Fruit fly (Drosophila melanogaster) whole organism, pupa: ENCODE measurements around the gene baf.

Experiments used
- CG10348 ChIP-seq: fragments of 200-800 bp; sonication (Bioruptor generic); IDR thresholded peaks from 2 replicates; pipeline ENCODE4 v1.3.6; 2022; ENCODE audit warnings: missing biosample characterization, missing genetic modification characterization
- CG12605 ChIP-seq: fragments of 200-800 bp; sonication (Bioruptor generic); IDR thresholded peaks from 2 replicates; pipeline ENCODE4 v1.3.6; 2022; ENCODE audit warnings: missing biosample characterization, missing genetic modification characterization
- CG13204 ChIP-seq: fragments of 200-800 bp; sonication (Bioruptor generic); optimal IDR thresholded peaks from 2 replicates; lab custom pipeline; 2018; ENCODE audit warnings: missing biosample characterization, mild to moderate bottlenecking, missing genetic modification characterization, moderate library complexity
- CG14655 ChIP-seq: fragments of 200-800 bp; sonication (Bioruptor generic); optimal IDR thresholded peaks from 3 replicates; lab custom pipeline; 2017; ENCODE audit warnings: mild to moderate bottlenecking, missing biosample characterization, missing genetic modification reagents, missing genetic modification characterization
- CG15710 ChIP-seq: fragments of 200-800 bp; sonication (Bioruptor generic); optimal IDR thresholded peaks from 2 replicates; lab custom pipeline; 2018; ENCODE audit warnings: missing biosample characterization, mild to moderate bottlenecking, missing genetic modification characterization, moderate library complexity
- CG17806 ChIP-seq: fragments of 200-800 bp; sonication (Bioruptor generic); optimal IDR thresholded peaks from 2 replicates; lab custom pipeline; 2018; ENCODE audit warnings: missing biosample characterization, mild to moderate bottlenecking, missing genetic modification characterization, moderate library complexity
- CG32121 ChIP-seq: fragments of 200-800 bp; sonication (Bioruptor generic); IDR thresholded peaks from 2 replicates; pipeline ENCODE4 v1.3.6; 2022; ENCODE audit warnings: missing biosample characterization, missing genetic modification characterization
- CG34367 ChIP-seq: fragments of 200-800 bp; sonication (Bioruptor generic); optimal IDR thresholded peaks from 2 replicates; lab custom pipeline; 2018; ENCODE audit warnings: missing biosample characterization, mild to moderate bottlenecking, missing genetic modification characterization
- CG4496 ChIP-seq: fragments of 200-800 bp; sonication (Bioruptor generic); IDR thresholded peaks from 3 replicates; pipeline ENCODE4 v1.3.6; 2022; ENCODE audit warnings: missing biosample characterization, missing genetic modification characterization
- Ets98B ChIP-seq: fragments of 200-800 bp; sonication (Bioruptor generic); IDR thresholded peaks from 2 replicates; pipeline ENCODE4 v1.3.6; 2022; ENCODE audit warnings: missing biosample characterization, missing genetic modification characterization
- Pif1A ChIP-seq: fragments of 200-800 bp; sonication (Bioruptor generic); optimal IDR thresholded peaks from 3 replicates; lab custom pipeline; 2016; ENCODE audit warnings: missing biosample characterization, missing genetic modification characterization
- rn ChIP-seq: fragments of 200-800 bp; sonication (Bioruptor generic); IDR thresholded peaks from 2 replicates; pipeline ENCODE4 v1.3.6; 2022; ENCODE audit warnings: missing biosample characterization, missing genetic modification characterization

The baf gene

DNA sequence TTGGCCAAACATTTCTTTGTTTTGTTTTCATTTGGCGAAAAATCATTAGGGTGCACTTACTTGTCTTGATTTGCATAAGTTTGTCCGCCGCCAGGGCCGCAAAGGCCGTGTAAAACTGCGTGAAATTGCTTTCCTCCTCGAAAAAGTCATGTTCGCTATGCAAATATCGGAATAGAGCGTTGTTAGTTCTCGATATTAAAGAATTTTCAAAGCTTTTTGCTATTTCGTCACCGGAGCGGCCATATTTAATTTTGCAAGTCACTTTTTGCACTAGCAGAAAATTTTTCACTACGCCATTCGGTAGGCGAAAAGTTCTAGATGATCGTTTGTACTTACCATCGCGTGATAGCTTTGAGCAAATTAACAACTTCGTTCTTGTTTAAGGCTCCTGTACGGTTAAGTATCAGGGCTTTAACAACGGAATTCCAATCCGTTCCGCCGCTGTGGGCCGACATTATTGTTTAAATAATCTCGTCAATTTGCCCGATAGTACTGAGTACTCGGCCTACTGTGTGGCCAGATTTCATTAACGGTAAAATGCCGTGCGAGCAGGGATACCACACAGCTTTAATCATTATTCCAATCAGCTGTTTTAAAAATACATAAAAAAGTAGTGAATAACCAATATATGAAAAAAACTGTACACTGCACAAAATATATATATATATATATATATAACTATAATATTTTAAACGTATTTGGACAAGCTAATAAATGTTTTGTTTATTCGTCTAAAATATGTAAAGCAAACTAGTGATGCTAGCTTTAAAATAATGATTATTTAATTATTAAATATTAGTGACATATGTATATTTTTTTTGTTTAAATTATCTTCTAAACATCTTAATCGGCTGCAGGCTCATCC lies 42.1 kb downstream of the baf start, which contains the start of gene poe:
Gene poe (minus strand): TSS at position 513 of the 865 bp plus-strand sequence.
- TF ChIP-seq CG13204 (GFP tag; lab: Kevin White, UChicago) (no peak), rn (no peak), CG12605 (GFP tag; lab: Robert Waterston, UW) (peak; percentile 64; the same call in 1 of the 2 replicates), CG32121 (GFP tag; lab: Robert Waterston, UW) (peak; percentile 56; the same call in 1 of the 2 replicates), CG17806 (peak; percentile 61), CG15710 (tag; lab: Kevin White, UChicago) (peak; percentile 57), CG4496 (GFP tag; lab: Robert Waterston, UW) (peak; percentile 61; the same call in 1 of the 3 replicates), CG34367 (tag; lab: Kevin White, UChicago) (peak; percentile 4)

DNA sequence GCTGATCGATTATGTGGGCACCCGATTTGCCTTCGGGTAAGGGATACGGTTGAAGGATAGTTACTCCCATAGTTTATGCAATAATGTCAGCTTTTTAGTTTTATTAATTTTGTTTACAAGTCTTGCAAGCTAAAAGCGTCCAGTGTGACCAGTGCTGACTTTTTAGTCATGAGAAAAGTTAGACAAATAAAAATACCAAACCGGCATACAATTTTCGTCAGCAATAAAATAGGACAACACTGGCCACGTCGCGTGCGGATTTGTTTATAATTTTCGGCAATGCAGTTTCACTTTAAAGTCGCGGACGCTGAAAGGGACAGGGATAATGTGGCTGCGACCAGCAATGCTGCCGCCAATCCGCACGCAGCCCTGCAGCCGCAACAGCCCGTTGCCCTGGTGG lies 43.4 kb downstream of the baf start, which contains the start of the genes MED20 and Trf:
Gene MED20 (minus strand): TSS at position 157 of the 400 bp plus-strand sequence.
Gene Trf (plus strand): TSS at position 204 of the 400 bp plus-strand sequence.
- TF ChIP-seq CG4496 (GFP tag; lab: Robert Waterston, UW) = no peak
- no peak for TF ChIP-seq Pif1A (GFP tag; lab: Kevin White, UChicago)
- TF ChIP-seq Ets98B = no peak
- no peak for TF ChIP-seq CG32121 (GFP tag; lab: Robert Waterston, UW)
- TF ChIP-seq CG14655 (GFP tag; lab: Kevin White, UChicago) = no peak
- no peak for TF ChIP-seq CG10348
